Worm (Caenorhabditis elegans): ENCODE measurements around the gene F22E5.20.

F22E5.20 gene

ce11 chrII:2686985-2687675 lies 13.7 kb upstream of the F22E5.20 start, which contains the start of the genes sup-9 and nspf-1:
TSS of gene sup-9 (minus strand) at chrII:2687027.
TSS of gene nspf-1 (plus strand) at chrII:2687625.
- TF ChIP-seq K02D7.2 (tag; optimal IDR thresholded peaks at IDR 0.05) (no peak), nhr-11 (tag; optimal IDR thresholded peaks at IDR 0.05) (no peak), unc-42 (tag; optimal IDR thresholded peaks at IDR 0.05) (peak; percentile 45), hlh-8 (tag; optimal IDR thresholded peaks at IDR 0.05) (peak; percentile 52), lin-11 (tag; optimal IDR thresholded peaks at IDR 0.05) (no peak), ceh-18 (tag; optimal IDR thresholded peaks at IDR 0.05) (peak; percentile 36), hlh-13 (GFP tag; optimal IDR thresholded peaks at IDR 0.05) (no peak), madf-2 (tag; optimal IDR thresholded peaks at IDR 0.05) (no peak), nfya-1 (tag; optimal IDR thresholded peaks at IDR 0.05) (no peak), ceh-31 (tag; optimal IDR thresholded peaks at IDR 0.05) (no peak), ttx-3 (tag; optimal IDR thresholded peaks at IDR 0.05) (no peak), ahr-1 (tag; optimal IDR thresholded peaks at IDR 0.05) (no peak), ceh-2 (tag; optimal IDR thresholded peaks at IDR 0.05) (no peak), pat-9 (tag; optimal IDR thresholded peaks at IDR 0.05) (no peak), pax-1 (tag; optimal IDR thresholded peaks at IDR 0.05) (no peak), tbx-7 (tag; optimal IDR thresholded peaks at IDR 0.05) (no peak), elt-4 (tag; optimal IDR thresholded peaks at IDR 0.05) (no peak), unc-3 (GFP tag; conservative IDR thresholded peaks at IDR 0.05) (no peak), unc-3 (tag; optimal IDR thresholded peaks at IDR 0.05) (no peak), pha-2 (tag; optimal IDR thresholded peaks at IDR 0.05) (no peak), hlh-15 (tag; optimal IDR thresholded peaks at IDR 0.05) (no peak), unc-86 (tag; optimal IDR thresholded peaks at IDR 0.05) (no peak), dmd-4 (tag; optimal IDR thresholded peaks at IDR 0.05; ENCODE audit: borderline replicate concordance) (no peak), ceh-6 (GFP tag; optimal IDR thresholded peaks at IDR 0.05) (no peak), mec-3 (tag; optimal IDR thresholded peaks at IDR 0.05; ENCODE audit: borderline replicate concordance) (no peak), rnt-1 (tag; optimal IDR thresholded peaks at IDR 0.05) (no peak), unc-55 (GFP tag; optimal IDR thresholded peaks at IDR 0.05) (peak; percentile 35), ama-1 (optimal IDR thresholded peaks at IDR 0.05) (no peak), hlh-30 (tag; optimal IDR thresholded peaks at IDR 0.05; ENCODE audit: insufficient read depth) (no peak), gmeb-2 (tag; optimal IDR thresholded peaks at IDR 0.05) (no peak), npax-4 (tag; optimal IDR thresholded peaks at IDR 0.05) (no peak), nhr-232 (tag; optimal IDR thresholded peaks at IDR 0.05) (no peak)

DNA sequence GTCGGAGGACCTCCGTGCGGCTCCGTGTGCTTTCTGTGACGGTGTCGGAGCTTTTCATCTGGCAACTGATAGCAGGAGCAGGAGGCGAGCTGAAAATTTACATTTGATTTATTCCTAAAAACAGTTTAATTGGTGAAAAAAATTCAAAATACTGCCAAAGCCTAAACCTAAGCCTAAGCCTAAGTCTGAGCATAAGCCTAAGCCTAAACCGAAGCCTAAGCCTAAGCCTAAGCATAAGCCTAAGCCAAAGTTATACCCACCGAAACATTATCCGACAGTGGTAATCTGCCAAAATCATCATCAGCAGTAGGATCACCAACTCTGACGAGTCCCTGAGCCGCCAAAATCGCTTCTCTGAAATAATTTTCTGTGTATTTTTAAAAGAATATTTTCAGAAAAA lies 11.3 kb upstream of the F22E5.20 start:
- no peak for TF ChIP-seq syd-9 (tag; optimal IDR thresholded peaks at IDR 0.05)
- no peak for TF ChIP-seq K02D7.2 (tag; optimal IDR thresholded peaks at IDR 0.05)
- no peak for TF ChIP-seq hlh-13 (GFP tag; optimal IDR thresholded peaks at IDR 0.05)
- no peak for TF ChIP-seq dmd-4 (tag; optimal IDR thresholded peaks at IDR 0.05; ENCODE audit: borderline replicate concordance)
- no peak for TF ChIP-seq ttx-3 (tag; optimal IDR thresholded peaks at IDR 0.05)

DNA sequence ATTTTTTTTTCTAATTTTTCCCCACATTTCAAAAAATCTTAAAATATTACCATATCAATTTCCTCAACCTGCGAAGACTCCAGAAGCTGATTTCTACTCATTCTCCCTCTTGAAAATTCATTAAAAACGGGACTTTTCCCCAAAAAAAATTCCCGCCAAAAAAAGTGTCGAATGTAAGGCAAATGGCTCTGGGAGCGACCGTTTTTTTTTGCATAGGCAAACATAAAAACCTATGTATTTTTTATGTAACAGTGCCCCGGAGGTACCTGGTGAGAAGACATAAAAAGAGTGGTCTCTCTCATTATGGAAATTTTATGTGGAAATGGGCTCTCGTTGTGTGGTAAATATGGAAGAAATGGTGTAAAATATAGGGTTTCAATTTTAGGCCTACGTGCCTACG lies 10.8 kb upstream of the F22E5.20 start, which contains the start of gene ceh-87:
Gene ceh-87 (minus strand): TSS at position 101 of the 400 bp plus-strand sequence.
- no peak for TF ChIP-seq unc-42 (tag; optimal IDR thresholded peaks at IDR 0.05)
- TF ChIP-seq ceh-31 (tag; optimal IDR thresholded peaks at IDR 0.05): no peak
- TF ChIP-seq T23F11.4 (GFP tag; optimal IDR thresholded peaks at IDR 0.05): no peak
- no peak for TF ChIP-seq ref-2 (tag; optimal IDR thresholded peaks at IDR 0.05)
- TF ChIP-seq ttx-3 (tag; optimal IDR thresholded peaks at IDR 0.05): no peak
- TF ChIP-seq ztf-16 (tag; optimal IDR thresholded peaks at IDR 0.05): no peak
- no peak for TF ChIP-seq ceh-45 (GFP tag; IDR thresholded peaks at IDR 0.05)
- TF ChIP-seq eyg-1 (tag; optimal IDR thresholded peaks at IDR 0.05): no peak
- TF ChIP-seq K09A11.1 (tag; optimal IDR thresholded peaks at IDR 0.05; ENCODE audit: insufficient read depth): no peak
- no peak for TF ChIP-seq pax-1 (tag; optimal IDR thresholded peaks at IDR 0.05)
- TF ChIP-seq nhr-11 (tag; optimal IDR thresholded peaks at IDR 0.05): no peak
- no peak for TF ChIP-seq tbx-7 (tag; optimal IDR thresholded peaks at IDR 0.05)
- TF ChIP-seq ceh-18 (tag; optimal IDR thresholded peaks at IDR 0.05): no peak
- TF ChIP-seq dmd-4 (tag; optimal IDR thresholded peaks at IDR 0.05; ENCODE audit: borderline replicate concordance): no peak
- no peak for TF ChIP-seq fkh-10 (GFP tag; optimal IDR thresholded peaks at IDR 0.05)
- TF ChIP-seq sox-2 (GFP tag; IDR thresholded peaks at IDR 0.05): no peak
- TF ChIP-seq sox-4 (tag; optimal IDR thresholded peaks at IDR 0.05): no peak
- no peak for TF ChIP-seq ceh-24 (tag; optimal IDR thresholded peaks at IDR 0.05)
- no peak for TF ChIP-seq odd-2 (tag; optimal IDR thresholded peaks at IDR 0.05)

Data from whole organism, late embryonic.